Worm (Caenorhabditis elegans) whole organism, L4/young adult: ENCODE results near the gene C39D10.7.

Experiments
- W03F9.2 ChIP-seq: fragments of 150-350 bp; optimal IDR thresholded peaks from 2 replicates; lab custom pipeline; 2014; ENCODE audit warnings: missing biosample characterization, missing genetic modification characterization
- dao-5 ChIP-seq: sonication (generic microtip); optimal IDR thresholded peaks from 2 replicates; lab custom pipeline; 2016; ENCODE audit warnings: missing genotype, missing genetic modification characterization, moderate library complexity, missing compliant biosample characterization
- him-1 ChIP-seq: sonication (generic microtip); optimal IDR thresholded peaks from 2 replicates; lab custom pipeline; 2016; ENCODE audit warnings: missing genotype, missing genetic modification reagents, missing genetic modification characterization, missing compliant biosample characterization

DNA sequence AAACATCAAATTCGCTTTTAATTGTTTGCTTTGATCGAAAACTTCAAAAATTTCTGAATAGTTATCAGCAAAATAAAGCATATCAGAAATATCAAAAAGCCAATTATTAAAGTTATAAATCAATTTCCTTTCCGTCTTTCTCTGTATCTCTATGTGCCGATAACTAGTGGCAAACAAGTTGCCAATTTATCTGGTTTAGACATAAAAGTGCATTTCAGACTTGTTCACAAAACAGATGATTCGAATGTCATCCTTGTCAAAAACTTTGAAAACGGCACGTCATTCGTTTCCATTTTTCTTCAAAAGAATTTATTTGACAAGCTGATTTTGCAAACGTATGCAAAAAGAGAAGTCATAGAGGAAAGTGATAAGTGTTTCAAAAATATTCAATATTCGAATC is 46.4 kb downstream of the C39D10.7 start:
- TF ChIP-seq him-1 (no peak), W03F9.2 (no peak), dao-5 (tag; lab: Kevin White, UChicago) (no peak)
